Worm (Caenorhabditis elegans): ENCODE data around the gene arrd-14.

- no peak for TF ChIP-seq ama-1 (optimal IDR thresholded peaks at IDR 0.05)
- peak; percentile 4 for TF ChIP-seq hmg-4 (GFP tag; optimal IDR thresholded peaks at IDR 0.05)
- no peak for TF ChIP-seq hmbx-1 (tag; optimal IDR thresholded peaks at IDR 0.05)
- no peak for TF ChIP-seq tbx-11 (GFP tag; IDR thresholded peaks at IDR 0.05)
- no peak for TF ChIP-seq pes-1 (GFP tag; IDR thresholded peaks at IDR 0.05)
- no peak for TF ChIP-seq flt-1 (GFP tag; IDR thresholded peaks at IDR 0.05)
- TF ChIP-seq ets-7 (tag; optimal IDR thresholded peaks at IDR 0.05) = no peak
- no peak for TF ChIP-seq aly-1 (tag; optimal IDR thresholded peaks at IDR 0.05)
- no peak for TF ChIP-seq tbx-37 (GFP tag; conservative IDR thresholded peaks at IDR 0.05)
- no peak for TF ChIP-seq hnd-1 (tag; optimal IDR thresholded peaks at IDR 0.05)
Measured at ce11 chrII:13736906-13737305, 15.2 kb upstream of the arrd-14 start.
